Worm (Caenorhabditis elegans) whole organism, L4/young adult: ENCODE data around the gene ags-3.

Experiments
- dao-5 ChIP-seq: sonication (generic microtip); optimal IDR thresholded peaks from 2 replicates; lab custom pipeline; 2016; ENCODE audit warnings: missing genotype, missing genetic modification characterization, moderate library complexity, missing compliant biosample characterization
- him-1 ChIP-seq: sonication (generic microtip); optimal IDR thresholded peaks from 2 replicates; lab custom pipeline; 2016; ENCODE audit warnings: missing genotype, missing genetic modification reagents, missing genetic modification characterization, missing compliant biosample characterization

DNA sequence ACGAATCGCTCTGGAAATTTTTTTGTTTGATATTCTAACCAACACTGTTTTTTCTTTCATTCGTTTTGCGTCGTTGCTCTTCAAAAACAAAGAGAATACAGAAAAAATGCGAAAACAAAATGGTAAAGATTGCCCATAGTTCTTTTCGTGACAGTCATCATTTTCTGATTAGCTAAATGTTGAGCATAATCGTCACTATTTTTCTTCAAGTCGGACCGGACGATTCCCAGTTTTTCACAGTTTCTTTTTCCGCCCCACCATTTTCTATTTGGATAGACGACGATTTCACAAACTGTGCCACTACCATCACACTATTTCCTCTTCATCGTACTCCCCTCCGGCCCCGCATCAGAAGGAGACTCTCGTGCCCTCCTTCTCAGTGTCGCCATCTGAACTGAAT lies 39.8 kb downstream of the ags-3 start:
- TF ChIP-seq him-1 (tag; lab: Kevin White, UChicago), result no peak
- TF ChIP-seq dao-5 (tag; lab: Kevin White, UChicago), result no peak
